Fruit fly (Drosophila melanogaster) whole organism, wandering third instar larva: Measurements from ENCODE around the gene spn-B.

Experiments
- Abd-B ChIP-seq: fragments of >200 bp; optimal IDR thresholded peaks from 2 replicates; lab custom pipeline; 2017; ENCODE audit warnings: missing biosample characterization, missing genetic modification characterization
- CG32264 ChIP-seq: fragments of 200-800 bp; sonication (Bioruptor generic); optimal IDR thresholded peaks from 2 replicates; lab custom pipeline; 2016; ENCODE audit warnings: missing biosample characterization, missing genetic modification characterization
- CG9705 ChIP-seq: fragments of 200-800 bp; sonication (Bioruptor generic); optimal IDR thresholded peaks from 2 replicates; lab custom pipeline; 2018; ENCODE audit warnings: missing biosample characterization, mild to moderate bottlenecking, missing genetic modification characterization
- Dfd ChIP-seq: fragments of >200 bp; optimal IDR thresholded peaks from 2 replicates; lab custom pipeline; 2017; ENCODE audit warnings: missing biosample characterization, missing genetic modification characterization
- Dif ChIP-seq: fragments of 200-275, 200-300 bp; sonication (Bioruptor generic); optimal IDR thresholded peaks from 2 replicates; lab custom pipeline; 2018; ENCODE audit warnings: missing biosample characterization, missing genetic modification characterization; ENCODE audit not compliant: partially characterized antibody
- HLH106 ChIP-seq: fragments of 200-800 bp; optimal IDR thresholded peaks from 3 replicates; lab custom pipeline; 2019; ENCODE audit warnings: missing biosample characterization, mild to moderate bottlenecking, missing genetic modification characterization, moderate library complexity
- Hnf4 ChIP-seq: fragments of 200-800 bp; sonication (Bioruptor generic); optimal IDR thresholded peaks from 2 replicates; lab custom pipeline; 2016; ENCODE audit warnings: missing biosample characterization, mild to moderate bottlenecking, missing genetic modification characterization
- Hr83 ChIP-seq: fragments of 200-300 bp; sonication (Bioruptor generic); optimal IDR thresholded peaks from 2 replicates; lab custom pipeline; 2016; ENCODE audit warnings: missing biosample characterization, mild to moderate bottlenecking, missing genetic modification characterization, moderate library complexity; ENCODE audit not compliant: poor library complexity, severe bottlenecking
- Jra ChIP-seq: sonication (Bioruptor generic); optimal IDR thresholded peaks from 2 replicates; lab custom pipeline; 2016; ENCODE audit warnings: missing biosample characterization, missing genetic modification characterization
- Mio ChIP-seq: sonication (Bioruptor generic); optimal IDR thresholded peaks from 2 replicates; lab custom pipeline; 2016; ENCODE audit warnings: missing biosample characterization, missing genetic modification characterization
- Myc ChIP-seq: fragments of >200 bp; optimal IDR thresholded peaks from 2 replicates; lab custom pipeline; 2017
- N ChIP-seq: fragments of >200 bp; optimal IDR thresholded peaks from 2 replicates; lab custom pipeline; 2018; ENCODE audit warnings: missing biosample characterization, missing external identifiers, missing genetic modification characterization
- OdsH ChIP-seq: fragments of 200-800 bp; sonication (Bioruptor generic); optimal IDR thresholded peaks from 2 replicates; lab custom pipeline; 2016; ENCODE audit warnings: missing biosample characterization, mild to moderate bottlenecking, missing genetic modification characterization
- Rel ChIP-seq, 2 experiments: fragments of 200-800 bp; sonication (Bioruptor generic) in 1 of 2; optimal IDR thresholded peaks; 2 replicates in 1 of 2; 3 replicates in 1 of 2; lab custom pipeline; 2016 to 2019; ENCODE audit warnings: mild to moderate bottlenecking in 2 of 2, missing biosample characterization in 2 of 2, missing genetic modification characterization in 2 of 2, moderate library complexity in 1 of 2
- Vsx2 ChIP-seq: fragments of 200-300, 225-300 bp; sonication (Bioruptor generic); optimal IDR thresholded peaks from 2 replicates; lab custom pipeline; 2018; ENCODE audit warnings: missing biosample characterization, missing genetic modification characterization; ENCODE audit not compliant: partially characterized antibody
- br ChIP-seq: fragments of 200-800 bp; sonication (Bioruptor generic); optimal IDR thresholded peaks from 2 replicates; lab custom pipeline; 2016; ENCODE audit warnings: missing biosample characterization, missing genetic modification characterization
- brk ChIP-seq: fragments of 200-800 bp; sonication (Bioruptor generic); optimal IDR thresholded peaks from 2 replicates; lab custom pipeline; 2016; ENCODE audit warnings: missing biosample characterization, mild to moderate bottlenecking, missing genetic modification characterization
- dl ChIP-seq, 2 experiments: fragments of 175-275, 200-275 bp in 1 of 2; fragments of 200-275 bp in 1 of 2; sonication (Bioruptor generic); optimal IDR thresholded peaks; lab custom pipeline; 2018; ENCODE audit warnings: mild to moderate bottlenecking in 2 of 2, missing biosample characterization in 2 of 2, missing genetic modification characterization in 2 of 2, moderate library complexity in 2 of 2; ENCODE audit not compliant: partially characterized antibody in 2 of 2, insufficient read depth in 1 of 2
- dsf ChIP-seq: sonication (Bioruptor generic); optimal IDR thresholded peaks from 2 replicates; lab custom pipeline; 2016; ENCODE audit warnings: missing biosample characterization, missing genetic modification characterization, borderline replicate concordance
- ey ChIP-seq: fragments of 200-800 bp; sonication (Bioruptor generic); optimal IDR thresholded peaks from 2 replicates; lab custom pipeline; 2016; ENCODE audit warnings: missing biosample characterization, missing genetic modification characterization
- foxo ChIP-seq, 2 experiments: fragments of 200-800 bp; sonication (Bioruptor generic); optimal IDR thresholded peaks; 2 replicates in 1 of 2; 3 replicates in 1 of 2; lab custom pipeline; 2016 to 2017; ENCODE audit warnings: missing biosample characterization in 2 of 2, missing genetic modification characterization in 2 of 2
- fru ChIP-seq: fragments of 200-800 bp; sonication (Bioruptor generic); optimal IDR thresholded peaks from 3 replicates; lab custom pipeline; 2016; ENCODE audit warnings: missing biosample characterization, mild to moderate bottlenecking, missing genetic modification characterization
- h ChIP-seq: fragments of 200-800 bp; sonication (Bioruptor generic); optimal IDR thresholded peaks from 3 replicates; lab custom pipeline; 2016; ENCODE audit warnings: missing biosample characterization, mild to moderate bottlenecking, missing genetic modification characterization
- jim ChIP-seq: fragments of 175-275, 200-325 bp; sonication (Bioruptor generic); optimal IDR thresholded peaks from 2 replicates; lab custom pipeline; 2016; ENCODE audit warnings: missing biosample characterization, mild to moderate bottlenecking, missing genetic modification characterization
- lola ChIP-seq: fragments of >200 bp; optimal IDR thresholded peaks from 2 replicates; lab custom pipeline; 2017; ENCODE audit warnings: missing biosample characterization, missing genetic modification characterization
- pan ChIP-seq: fragments of >200 bp; optimal IDR thresholded peaks from 2 replicates; lab custom pipeline; 2017
- rgr ChIP-seq: fragments of 200-800 bp; sonication (Bioruptor generic); optimal IDR thresholded peaks from 3 replicates; lab custom pipeline; 2016; ENCODE audit warnings: missing biosample characterization, mild to moderate bottlenecking, missing genetic modification characterization
- sage ChIP-seq: fragments of 200-800 bp; sonication (Bioruptor generic); optimal IDR thresholded peaks from 2 replicates; lab custom pipeline; 2016; ENCODE audit warnings: missing biosample characterization, mild to moderate bottlenecking, missing genetic modification characterization
- sv ChIP-seq: fragments of 200-800 bp; sonication (Bioruptor generic); optimal IDR thresholded peaks from 3 replicates; lab custom pipeline; 2016; ENCODE audit warnings: missing biosample characterization, missing genetic modification characterization
- tai ChIP-seq: sonication (Bioruptor generic); optimal IDR thresholded peaks from 2 replicates; lab custom pipeline; 2016; ENCODE audit warnings: missing biosample characterization, missing genetic modification characterization
- usp ChIP-seq: fragments of >200 bp; optimal IDR thresholded peaks from 2 replicates; lab custom pipeline; 2017; ENCODE audit warnings: missing biosample characterization, missing genetic modification characterization
- woc ChIP-seq: sonication (Bioruptor generic); optimal IDR thresholded peaks from 2 replicates; lab custom pipeline; 2016; ENCODE audit warnings: missing biosample characterization, mild to moderate bottlenecking, missing genetic modification characterization

The spn-B gene

dm6 chr3R:14327113-14327466 is 761 bp upstream of the spn-B start:
- TF ChIP-seq dl (GFP tag; optimal IDR thresholded peaks at IDR 0.05; lab: Kevin White, UChicago; ENCODE audit: insufficient read depth in 1 of 2, partially characterized antibody in 2 of 2) (no peak), Myc (lab: Kevin White, UChicago) (no peak), brk (GFP tag; lab: Kevin White, UChicago) (no peak), dsf (GFP tag; lab: Kevin White, UChicago) (no peak), pan (no peak), Mio (GFP tag; lab: Kevin White, UChicago) (no peak), sv (GFP tag; lab: Kevin White, UChicago) (no peak), usp (GFP tag; lab: Kevin White, UChicago) (no peak), woc (GFP tag; lab: Kevin White, UChicago) (no peak), Hr83 (GFP tag; lab: Kevin White, UChicago) (no peak), Dfd (GFP tag; lab: Kevin White, UChicago) (no peak), HLH106 (no peak), Rel (GFP tag; optimal IDR thresholded peaks at IDR 0.05; lab: Kevin White, UChicago) (no peak), Rel (tag; optimal IDR thresholded peaks at IDR 0.05; lab: Kevin White, UChicago) (no peak), jim (GFP tag; lab: Kevin White, UChicago) (no peak), ey (GFP tag; lab: Kevin White, UChicago) (no peak), rgr (GFP tag; lab: Kevin White, UChicago) (no peak), Hnf4 (no peak), Dif (GFP tag; lab: Kevin White, UChicago) (no peak), Vsx2 (GFP tag; lab: Kevin White, UChicago) (no peak), CG32264 (GFP tag; lab: Kevin White, UChicago) (no peak)

- TF ChIP-seq foxo (GFP tag; optimal IDR thresholded peaks at IDR 0.05; lab: Kevin White, UChicago) (no peak), Hnf4 (no peak), Mio (GFP tag; lab: Kevin White, UChicago) (no peak), Dif (GFP tag; lab: Kevin White, UChicago) (no peak), Dfd (GFP tag; lab: Kevin White, UChicago) (no peak), Vsx2 (GFP tag; lab: Kevin White, UChicago) (no peak), usp (GFP tag; lab: Kevin White, UChicago) (no peak), N (GFP tag; lab: Kevin White, UChicago) (no peak), rgr (GFP tag; lab: Kevin White, UChicago) (no peak), Hr83 (GFP tag; lab: Kevin White, UChicago) (no peak), HLH106 (no peak)
These were observed 1.7 kb downstream of the spn-B start for dm6 chr3R:14329549-14329948.

- no peak for TF ChIP-seq Rel (GFP tag; optimal IDR thresholded peaks at IDR 0.05; lab: Kevin White, UChicago)
- no peak for TF ChIP-seq Rel (tag; optimal IDR thresholded peaks at IDR 0.05; lab: Kevin White, UChicago)
- TF ChIP-seq lola (GFP tag; lab: Kevin White, UChicago): no peak
- TF ChIP-seq Vsx2 (GFP tag; lab: Kevin White, UChicago): no peak
- TF ChIP-seq foxo (GFP tag; optimal IDR thresholded peaks at IDR 0.05; lab: Kevin White, UChicago): no peak
- TF ChIP-seq Hnf4: no peak
- no peak for TF ChIP-seq br (GFP tag; lab: Kevin White, UChicago)
- TF ChIP-seq CG9705: no peak
- no peak for TF ChIP-seq dsf (GFP tag; lab: Kevin White, UChicago)
- no peak for TF ChIP-seq Myc (lab: Kevin White, UChicago)
- TF ChIP-seq Dif (GFP tag; lab: Kevin White, UChicago): no peak
- no peak for TF ChIP-seq brk (GFP tag; lab: Kevin White, UChicago)
- no peak for TF ChIP-seq HLH106
- no peak for TF ChIP-seq OdsH (GFP tag; lab: Kevin White, UChicago)
These were observed 2.8 kb downstream of the spn-B start for dm6 chr3R:14330654-14331053.

- TF ChIP-seq Mio (GFP tag; lab: Kevin White, UChicago): no peak
- TF ChIP-seq Dfd (GFP tag; lab: Kevin White, UChicago): no peak
- no peak for TF ChIP-seq usp (GFP tag; lab: Kevin White, UChicago)
- TF ChIP-seq N (GFP tag; lab: Kevin White, UChicago): no peak
- TF ChIP-seq fru (GFP tag; lab: Kevin White, UChicago): no peak
- no peak for TF ChIP-seq sage (GFP tag; lab: Kevin White, UChicago)
These were observed 3.6 kb downstream of the spn-B start for dm6 chr3R:14331474-14331873.

- TF ChIP-seq HLH106 (no peak), h (GFP tag; lab: Kevin White, UChicago) (no peak), tai (GFP tag; lab: Kevin White, UChicago) (no peak), Abd-B (no peak), Jra (GFP tag; lab: Kevin White, UChicago) (no peak), dl (GFP tag; optimal IDR thresholded peaks at IDR 0.05; lab: Kevin White, UChicago; ENCODE audit: insufficient read depth in 1 of 2, partially characterized antibody in 2 of 2) (no peak)
- TF ChIP-seq, all 38 proteins: peak for 0
These were observed 4.9 kb downstream of the spn-B start for dm6 chr3R:14332735-14333134.
